Worm (Caenorhabditis elegans) whole organism, young adult: Measurements from ENCODE around the gene C09F12.3.

Experiments used
- F10E7.11 ChIP-seq: sonication (generic microtip); optimal IDR thresholded peaks from 2 replicates; lab custom pipeline; 2017; ENCODE audit warnings: mild to moderate bottlenecking, missing genetic modification characterization, moderate library complexity, missing compliant biosample characterization
- Y56A3A.18 ChIP-seq: fragments of 200-800 bp; sonication (Bioruptor generic); IDR thresholded peaks from 2 replicates; pipeline ENCODE4 v1.3.6; 2022; ENCODE audit warnings: missing genetic modification reagents, missing genetic modification characterization, missing compliant biosample characterization
- ama-1 ChIP-seq, 3 experiments: fragments of 150-350 bp in 1 of 3; sonication (generic microtip) in 2 of 3; optimal IDR thresholded peaks; 2 replicates each; lab custom pipeline; 2014 to 2018; ENCODE audit warnings: missing biosample characterization in 2 of 3, missing genetic modification characterization in 2 of 3, missing genetic modification reagents in 2 of 3
- aptf-3 ChIP-seq: fragments of 200-800 bp; sonication (Bioruptor generic); IDR thresholded peaks from 2 replicates; pipeline ENCODE4 v1.3.6; 2022; ENCODE audit warnings: missing genetic modification characterization, missing compliant biosample characterization
- dpff-1 ChIP-seq: sonication (generic microtip); optimal IDR thresholded peaks from 2 replicates; lab custom pipeline; 2017; ENCODE audit warnings: mild to moderate bottlenecking, missing genetic modification characterization, missing compliant biosample characterization
- him-1 ChIP-seq: sonication (generic microtip); optimal IDR thresholded peaks from 2 replicates; lab custom pipeline; 2016; ENCODE audit warnings: missing genotype, missing genetic modification reagents, missing genetic modification characterization, missing compliant biosample characterization
- let-526 ChIP-seq: fragments of 200-800 bp; sonication (Bioruptor generic); IDR thresholded peaks from 2 replicates; pipeline ENCODE4 v1.3.6; 2022; ENCODE audit warnings: missing genetic modification reagents, missing genetic modification characterization, missing compliant biosample characterization
- nfya-1 ChIP-seq: sonication (generic microtip); optimal IDR thresholded peaks from 2 replicates; lab custom pipeline; 2017; ENCODE audit warnings: antibody characterized with exemption, missing compliant biosample characterization, missing genetic modification characterization, borderline replicate concordance; ENCODE audit not compliant: insufficient read depth
- nhr-120 ChIP-seq: fragments of 200-800 bp; sonication (Bioruptor generic); IDR thresholded peaks from 2 replicates; pipeline ENCODE4 v1.3.6; 2022; ENCODE audit warnings: missing genetic modification characterization, missing compliant biosample characterization
- pha-4 ChIP-seq: fragments of 150-350 bp; sonication (generic microtip); optimal IDR thresholded peaks from 2 replicates; lab custom pipeline; 2014; ENCODE audit warnings: missing biosample characterization, missing genetic modification reagents, missing genetic modification characterization

ce11 chrX:11080170-11080728 lies 37.6 kb upstream of the C09F12.3 start, which contains the start of gene sulp-7:
- TF ChIP-seq F10E7.11 = no peak
- no peak for TF ChIP-seq him-1 (tag; lab: Kevin White, UChicago)
- no peak for TF ChIP-seq dpff-1 (tag; lab: Kevin White, UChicago)
- no peak for TF ChIP-seq aptf-3 (GFP tag; lab: Robert Waterston, UW)
- no peak for TF ChIP-seq ama-1 (optimal IDR thresholded peaks at IDR 0.05; lab: Kevin White, UChicago)
- no peak for TF ChIP-seq ama-1 (GFP tag; optimal IDR thresholded peaks at IDR 0.05; lab: Kevin White, UChicago)
- TF ChIP-seq let-526 (GFP tag; lab: Robert Waterston, UW) = no peak
- no peak for TF ChIP-seq nfya-1 (tag; lab: Kevin White, UChicago)
- TF ChIP-seq nhr-120 = no peak
- TF ChIP-seq Y56A3A.18 (GFP tag; lab: Robert Waterston, UW) = no peak
- TF ChIP-seq pha-4 (tag; lab: Kevin White, UChicago) = no peak
